Fruit fly (Drosophila melanogaster): ENCODE measurements around the gene CG4577.

DNA sequence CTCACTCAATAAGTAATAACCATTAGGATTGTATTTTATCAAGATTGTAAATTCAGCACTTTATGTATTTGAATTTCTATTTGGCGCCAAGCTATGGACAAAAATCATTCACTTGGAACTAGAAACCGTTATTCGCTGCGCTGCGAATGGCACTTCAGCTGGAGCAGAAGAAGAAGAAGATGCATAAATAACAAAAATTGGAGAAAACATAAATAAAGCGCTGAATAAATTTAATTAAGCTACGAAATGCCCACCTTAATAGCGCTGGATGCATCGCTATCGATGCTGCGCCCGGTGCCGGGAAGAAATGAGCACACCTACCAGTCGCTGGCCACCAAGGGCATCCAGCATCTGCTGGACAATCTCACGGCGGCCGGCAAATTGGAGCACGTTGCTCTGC, 29.8 kb downstream of the CG4577 start, which contains the start of gene IntS14:
- no peak for TF ChIP-seq CG8478 (optimal IDR thresholded peaks at IDR 0.05)
- no peak for TF ChIP-seq CTCF (optimal IDR thresholded peaks at IDR 0.05)
